Worm (Caenorhabditis elegans) whole organism, late embryonic: ENCODE measurements around the gene F46C8.1.

Source experiments
- F13H6.1 ChIP-seq: sonication (generic microtip); optimal IDR thresholded peaks from 2 replicates; lab custom pipeline; 2016; ENCODE audit warnings: missing genetic modification characterization, missing compliant biosample characterization
- ama-1 ChIP-seq: fragments of 150-350 bp; optimal IDR thresholded peaks from 2 replicates; lab custom pipeline; 2014
- eyg-1 ChIP-seq: sonication (generic microtip); optimal IDR thresholded peaks from 2 replicates; lab custom pipeline; 2016; ENCODE audit warnings: missing genotype, missing genetic modification characterization, missing compliant biosample characterization
- fkh-10 ChIP-seq: fragments of 150-350 bp; optimal IDR thresholded peaks from 2 replicates; lab custom pipeline; 2014; ENCODE audit warnings: missing biosample characterization, missing genetic modification reagents, missing genetic modification characterization
- tbx-2 ChIP-seq: sonication (generic microtip); optimal IDR thresholded peaks from 2 replicates; lab custom pipeline; 2016; ENCODE audit warnings: missing genetic modification characterization, missing compliant biosample characterization

DNA sequence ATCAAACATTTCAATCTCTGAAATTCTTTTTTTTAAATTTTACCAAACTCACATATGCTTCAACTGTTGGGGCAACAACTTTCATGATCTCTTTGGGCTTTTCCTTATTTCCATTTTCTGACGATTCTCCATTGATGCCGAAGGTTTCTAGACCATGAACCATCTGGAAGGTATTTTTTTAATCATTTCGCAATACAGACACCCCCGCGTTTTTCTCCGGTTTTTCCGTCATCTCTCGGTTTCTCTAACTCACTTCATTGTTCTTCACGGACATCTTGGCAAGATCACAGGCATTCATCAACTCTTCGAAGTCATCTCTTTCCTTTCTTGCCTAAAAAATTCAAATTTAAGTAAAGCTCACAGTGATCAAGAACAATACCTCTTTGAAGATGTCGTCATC is 24.9 kb downstream of the F46C8.1 start:
- no peak for TF ChIP-seq fkh-10 (GFP tag; lab: Kevin White, UChicago)
- no peak for TF ChIP-seq F13H6.1
- no peak for TF ChIP-seq tbx-2
- no peak for TF ChIP-seq ama-1
- no peak for TF ChIP-seq eyg-1 (tag; lab: Kevin White, UChicago)
